Fruit fly (Drosophila melanogaster) whole organism, embryonic: ENCODE data around the gene CG18233.

Source experiments
- CG17912 ChIP-seq: fragments of 200-800 bp; sonication (Bioruptor generic); optimal IDR thresholded peaks from 2 replicates; lab custom pipeline; 2018; ENCODE audit warnings: missing biosample characterization, mild to moderate bottlenecking, missing genetic modification characterization
- CG5180 ChIP-seq: fragments of 200-800 bp; sonication (Bioruptor generic); optimal IDR thresholded peaks from 3 replicates; lab custom pipeline; 2017; ENCODE audit warnings: missing biosample characterization, missing genetic modification characterization, mild to moderate bottlenecking, moderate library complexity, missing genetic modification reagents
- CG7357 ChIP-seq: fragments of 200-800 bp; sonication (Bioruptor generic); IDR thresholded peaks from 3 replicates; pipeline ENCODE4 v1.3.6; 2022; ENCODE audit warnings: missing biosample characterization, missing genetic modification characterization
- Ravus ChIP-seq: fragments of 200-800 bp; sonication (Bioruptor generic); IDR thresholded peaks from 2 replicates; pipeline ENCODE4 v1.3.6; 2022; ENCODE audit warnings: missing biosample characterization, missing genetic modification characterization
- Rx ChIP-seq: fragments of 200-800 bp; sonication (Bioruptor generic); IDR thresholded peaks from 2 replicates; pipeline ENCODE4 v1.3.6; 2022; ENCODE audit warnings: missing biosample characterization, missing genetic modification characterization
- Xrp1 ChIP-seq: fragments of 200-800 bp; sonication (Bioruptor generic); IDR thresholded peaks from 2 replicates; pipeline ENCODE4 v1.3.6; 2022; ENCODE audit warnings: missing biosample characterization, missing genetic modification characterization
- aop ChIP-seq: fragments of 200-800 bp; sonication (Bioruptor generic); IDR thresholded peaks from 2 replicates; pipeline ENCODE4 v1.3.6; 2022; ENCODE audit warnings: missing biosample characterization, missing genetic modification characterization
- gem ChIP-seq: fragments of 200-800 bp; sonication (Bioruptor generic); optimal IDR thresholded peaks from 2 replicates; lab custom pipeline; 2019; ENCODE audit warnings: missing biosample characterization, mild to moderate bottlenecking, missing genetic modification characterization, moderate library complexity
- klu ChIP-seq: fragments of 200-800 bp; sonication (Bioruptor generic); IDR thresholded peaks from 2 replicates; pipeline ENCODE4 v1.3.6; 2022; ENCODE audit warnings: missing biosample characterization, missing genetic modification characterization
- phol ChIP-seq: fragments of 200-800 bp; sonication (Bioruptor generic); optimal IDR thresholded peaks from 3 replicates; lab custom pipeline; 2018; ENCODE audit warnings: missing biosample characterization, mild to moderate bottlenecking, missing genetic modification characterization, moderate library complexity
- unc-4 ChIP-seq: fragments of 200-800 bp; sonication (Bioruptor generic); IDR thresholded peaks from 2 replicates; pipeline ENCODE4 v1.3.6; 2022; ENCODE audit warnings: missing biosample characterization, missing genetic modification characterization; ENCODE audit not compliant: partially characterized antibody

dm6 chr3L:18611600-18611999 is 6.3 kb downstream of the CG18233 start, which contains the start of gene CG32199:
- TF ChIP-seq Rx (GFP tag; lab: Robert Waterston, UW): no peak
- no peak for TF ChIP-seq Ravus (GFP tag; lab: Robert Waterston, UW)
- TF ChIP-seq gem (tag; lab: Kevin White, UChicago): no peak
- no peak for TF ChIP-seq aop (GFP tag; lab: Robert Waterston, UW)
- TF ChIP-seq CG5180 (GFP tag; lab: Kevin White, UChicago): no peak
- TF ChIP-seq CG7357 (GFP tag; lab: Robert Waterston, UW): no peak
- TF ChIP-seq phol (tag; lab: Kevin White, UChicago): no peak
- TF ChIP-seq CG17912 (GFP tag; lab: Kevin White, UChicago): no peak
- no peak for TF ChIP-seq unc-4 (GFP tag; lab: Robert Waterston, UW)
- no peak for TF ChIP-seq klu (GFP tag; lab: Robert Waterston, UW)
- no peak for TF ChIP-seq Xrp1
